Worm (Caenorhabditis elegans): ENCODE results near the gene T13F2.6.
A peak's percentile ranks its signal among the peaks of the same experiment; 100 is the strongest.

Gene T13F2.6

ce11 chrIV:9797304-9798003 is 19.3 kb downstream of the T13F2.6 start, which contains the start of gene T13F2.2 (continued):
- TF ChIP-seq rnt-1 (tag; optimal IDR thresholded peaks at IDR 0.05) (peak; percentile 65), aha-1 (tag; optimal IDR thresholded peaks at IDR 0.05) (no peak), skn-1 (tag; optimal IDR thresholded peaks at IDR 0.05) (no peak), nhr-90 (tag; optimal IDR thresholded peaks at IDR 0.05; ENCODE audit: poor library complexity) (peak; percentile 56), zip-4 (GFP tag; optimal IDR thresholded peaks at IDR 0.05) (no peak), lin-13 (GFP tag; optimal IDR thresholded peaks at IDR 0.05) (no peak), ztf-11 (tag; optimal IDR thresholded peaks at IDR 0.05) (peak in 1 of 2 experiments; percentile 22), ces-1 (GFP tag; optimal IDR thresholded peaks at IDR 0.05) (no peak), isw-1 (GFP tag; IDR thresholded peaks at IDR 0.05) (no peak), C34B4.2 (tag; optimal IDR thresholded peaks at IDR 0.05) (no peak), nhr-71 (tag; optimal IDR thresholded peaks at IDR 0.05) (peak; percentile 24), efl-1 (optimal IDR thresholded peaks at IDR 0.05) (peak in 1 of 2 experiments; percentile 18), efl-1 (GFP tag; optimal IDR thresholded peaks at IDR 0.05 in 1 of 2) (peak in 1 of 2 experiments; percentile 53), unc-98 (GFP tag; IDR thresholded peaks at IDR 0.05) (no peak), hlh-4 (tag; optimal IDR thresholded peaks at IDR 0.05) (no peak), nhr-76 (tag; optimal IDR thresholded peaks at IDR 0.05) (no peak), sox-4 (tag; optimal IDR thresholded peaks at IDR 0.05) (no peak), vab-15 (tag; optimal IDR thresholded peaks at IDR 0.05) (no peak), grh-1 (GFP tag; IDR thresholded peaks at IDR 0.05) (no peak), ceh-88 (GFP tag; IDR thresholded peaks at IDR 0.05) (no peak), jun-1 (tag; optimal IDR thresholded peaks at IDR 0.05) (no peak), tlp-1 (tag; optimal IDR thresholded peaks at IDR 0.05) (peak; percentile 44), Y116A8C.19 (tag; optimal IDR thresholded peaks at IDR 0.05; ENCODE audit: borderline replicate concordance) (no peak), blmp-1 (tag; optimal IDR thresholded peaks at IDR 0.05) (no peak), lin-35 (GFP tag; optimal IDR thresholded peaks at IDR 0.05) (peak in 1 of 2 experiments; percentile 15), F16B12.6 (tag; optimal IDR thresholded peaks at IDR 0.05) (no peak), nhr-84 (tag; optimal IDR thresholded peaks at IDR 0.05) (no peak), nhr-77 (tag; optimal IDR thresholded peaks at IDR 0.05) (no peak), C04F5.9 (tag; optimal IDR thresholded peaks at IDR 0.05) (no peak), lsy-2 (tag; optimal IDR thresholded peaks at IDR 0.05) (peak; percentile 8 to 38), egl-13 (tag; optimal IDR thresholded peaks at IDR 0.05) (no peak), mab-9 (GFP tag; IDR thresholded peaks at IDR 0.05) (no peak), nhr-19 (GFP tag; conservative IDR thresholded peaks at IDR 0.05) (no peak), ceh-82 (tag; optimal IDR thresholded peaks at IDR 0.05) (no peak), ztf-4 (tag; optimal IDR thresholded peaks at IDR 0.05) (no peak), nhr-20 (tag; optimal IDR thresholded peaks at IDR 0.05) (no peak), nhr-47 (tag; optimal IDR thresholded peaks at IDR 0.05) (no peak), swsn-7 (tag; optimal IDR thresholded peaks at IDR 0.05) (no peak), nhr-237 (tag; optimal IDR thresholded peaks at IDR 0.05) (no peak), tbx-2 (tag; optimal IDR thresholded peaks at IDR 0.05) (peak; percentile 16), lin-39 (tag; optimal IDR thresholded peaks at IDR 0.05) (no peak), ets-5 (GFP tag; IDR thresholded peaks at IDR 0.05) (no peak), fkh-8 (tag; optimal IDR thresholded peaks at IDR 0.05) (no peak), irx-1 (tag; optimal IDR thresholded peaks at IDR 0.05) (peak; percentile 32), unc-86 (tag; optimal IDR thresholded peaks at IDR 0.05) (no peak), snpc-4 (tag; optimal IDR thresholded peaks at IDR 0.05) (no peak)
